Fruit fly (Drosophila melanogaster): Measurements from ENCODE around the gene CG34299.
A peak's percentile ranks its signal among the peaks of the same experiment; 100 is the strongest.

CG34299 gene

DNA sequence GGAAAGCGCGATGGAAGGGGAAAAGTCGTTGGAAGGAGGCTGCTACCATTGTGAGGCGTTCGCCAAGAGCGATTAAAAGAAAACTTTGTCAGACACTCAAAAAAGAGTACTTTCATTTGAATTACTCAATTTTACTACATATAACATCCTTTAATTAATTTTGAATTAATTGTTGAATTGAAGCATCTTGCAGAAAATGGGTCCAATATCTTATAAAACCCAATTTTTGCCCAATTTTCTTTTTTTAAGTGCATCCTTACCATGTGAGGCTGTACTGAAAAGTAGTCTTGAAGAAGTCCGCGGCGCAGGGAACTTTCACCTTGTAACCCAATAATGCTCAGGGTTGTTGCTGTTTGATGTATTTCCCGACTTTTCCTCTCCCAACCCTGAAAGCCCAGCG is 14.1 kb upstream of the CG34299 start (continued):
- TF ChIP-seq CG9727 (GFP tag; optimal IDR thresholded peaks at IDR 0.05): no peak
- TF ChIP-seq E2f2 (GFP tag; IDR thresholded peaks at IDR 0.05): peak; percentile 29; the same call in 1 of the 2 replicates
- TF ChIP-seq org-1 (GFP tag; optimal IDR thresholded peaks at IDR 0.05): no peak
- no peak for TF ChIP-seq CG11247 (GFP tag; IDR thresholded peaks at IDR 0.05)
- no peak for TF ChIP-seq crc (GFP tag; optimal IDR thresholded peaks at IDR 0.05)
- TF ChIP-seq Neu2 (GFP tag; optimal IDR thresholded peaks at IDR 0.05; ENCODE audit: borderline replicate concordance): no peak
- no peak for TF ChIP-seq CG43689 (GFP tag; IDR thresholded peaks at IDR 0.05)
- TF ChIP-seq pum (GFP tag; optimal IDR thresholded peaks at IDR 0.05): no peak
- no peak for TF ChIP-seq CG5245 (GFP tag; optimal IDR thresholded peaks at IDR 0.05)
- no peak for TF ChIP-seq CG4617 (GFP tag; optimal IDR thresholded peaks at IDR 0.05; ENCODE audit: borderline replicate concordance)
- no peak for TF ChIP-seq CG12219 (GFP tag; optimal IDR thresholded peaks at IDR 0.05)
- TF ChIP-seq CG30020 (tag; optimal IDR thresholded peaks at IDR 0.05): no peak
- TF ChIP-seq Poxn (GFP tag; IDR thresholded peaks at IDR 0.05): no peak
- no peak for TF ChIP-seq Optix (GFP tag; IDR thresholded peaks at IDR 0.05)
- peak; percentile 60 for TF ChIP-seq dmrt99B (tag; optimal IDR thresholded peaks at IDR 0.05)
- peak in 1 of 2 experiments; percentile 29 for TF ChIP-seq dpn (GFP tag; optimal IDR thresholded peaks at IDR 0.05)
- no peak for TF ChIP-seq CG8359 (GFP tag; optimal IDR thresholded peaks at IDR 0.05; ENCODE audit: borderline replicate concordance)
- no peak for TF ChIP-seq odd (GFP tag; optimal IDR thresholded peaks at IDR 0.05)
- TF ChIP-seq CG10462 (GFP tag; optimal IDR thresholded peaks at IDR 0.05): no peak
- TF ChIP-seq CG10274 (GFP tag; optimal IDR thresholded peaks at IDR 0.05): no peak
- TF ChIP-seq ERR (GFP tag; optimal IDR thresholded peaks at IDR 0.05): no peak
- TF ChIP-seq gcm (GFP tag; optimal IDR thresholded peaks at IDR 0.05): peak; percentile 3
- TF ChIP-seq CG11085 (GFP tag; IDR thresholded peaks at IDR 0.05): no peak
- TF ChIP-seq Hmr (GFP tag; optimal IDR thresholded peaks at IDR 0.05): no peak
- peak; percentile 1 for TF ChIP-seq CG9817 (tag; optimal IDR thresholded peaks at IDR 0.05)
- TF ChIP-seq NfI (GFP tag; optimal IDR thresholded peaks at IDR 0.05): no peak
- no peak for TF ChIP-seq stc (GFP tag; IDR thresholded peaks at IDR 0.05)
- peak; percentile 31 for TF ChIP-seq CG17385 (GFP tag; optimal IDR thresholded peaks at IDR 0.05)
- no peak for TF ChIP-seq Ets65A (GFP tag)
- TF ChIP-seq CG4854 (GFP tag; optimal IDR thresholded peaks at IDR 0.05): no peak
- TF ChIP-seq CG2678 (tag; optimal IDR thresholded peaks at IDR 0.05): peak; percentile 64
- TF ChIP-seq maf-S (GFP tag; optimal IDR thresholded peaks at IDR 0.05): no peak
- TF ChIP-seq CG30403 (GFP tag; optimal IDR thresholded peaks at IDR 0.05): no peak
- peak; percentile 8 for TF ChIP-seq Sox100B (GFP tag; optimal IDR thresholded peaks at IDR 0.05)
- TF ChIP-seq CG8290 (GFP tag; optimal IDR thresholded peaks at IDR 0.05): no peak
- no peak for TF ChIP-seq CG8290 (tag; optimal IDR thresholded peaks at IDR 0.05)
- no peak for TF ChIP-seq stwl (tag; optimal IDR thresholded peaks at IDR 0.05)
- peak; percentile 47 for TF ChIP-seq phol (tag; optimal IDR thresholded peaks at IDR 0.05)
- TF ChIP-seq CG31365 (tag; optimal IDR thresholded peaks at IDR 0.05): no peak
- TF ChIP-seq Hand (GFP tag; optimal IDR thresholded peaks at IDR 0.05): peak; percentile 8
- no peak for TF ChIP-seq disco-r (GFP tag; optimal IDR thresholded peaks at IDR 0.05)
- no peak for TF ChIP-seq Dad (GFP tag; optimal IDR thresholded peaks at IDR 0.05)
- no peak for TF ChIP-seq Trl (optimal IDR thresholded peaks at IDR 0.05)
- no peak for TF ChIP-seq Trl (GFP tag; optimal IDR thresholded peaks at IDR 0.05)
- TF ChIP-seq Ravus (GFP tag; IDR thresholded peaks at IDR 0.05): no peak
- no peak for TF ChIP-seq CG7357 (GFP tag; IDR thresholded peaks at IDR 0.05)
- no peak for TF ChIP-seq Bteb2 (GFP tag; optimal IDR thresholded peaks at IDR 0.05)
- TF ChIP-seq al (GFP tag; IDR thresholded peaks at IDR 0.05): no peak
- no peak for TF ChIP-seq CG6272 (GFP tag; IDR thresholded peaks at IDR 0.05)
- TF ChIP-seq br (optimal IDR thresholded peaks at IDR 0.05): no peak
- TF ChIP-seq CHES-1-like (GFP tag; optimal IDR thresholded peaks at IDR 0.05): no peak
- no peak for TF ChIP-seq bab2 (GFP tag; optimal IDR thresholded peaks at IDR 0.05)
- no peak for TF ChIP-seq CG3838 (GFP tag; optimal IDR thresholded peaks at IDR 0.05)
- no peak for TF ChIP-seq NC2α (GFP tag; optimal IDR thresholded peaks at IDR 0.05)

All from whole organism, embryonic.